Worm (Caenorhabditis elegans) whole organism, young adult: ENCODE measurements around the gene F48F5.8.
A peak's percentile ranks its signal among the peaks of the same experiment; 100 is the strongest.

Experiments
- D2030.7 ChIP-seq: fragments of 200-800 bp; sonication (Bioruptor generic); IDR thresholded peaks from 2 replicates; pipeline ENCODE4 v1.3.6; 2022; ENCODE audit warnings: missing genetic modification reagents, missing genetic modification characterization, missing compliant biosample characterization
- F10E7.11 ChIP-seq: sonication (generic microtip); optimal IDR thresholded peaks from 2 replicates; lab custom pipeline; 2017; ENCODE audit warnings: mild to moderate bottlenecking, missing genetic modification characterization, moderate library complexity, missing compliant biosample characterization
- F23B12.7 ChIP-seq: sonication (generic microtip); optimal IDR thresholded peaks from 2 replicates; lab custom pipeline; 2017; ENCODE audit warnings: missing genetic modification characterization, mild to moderate bottlenecking, missing compliant biosample characterization, antibody characterized with exemption, moderate library complexity; ENCODE audit not compliant: insufficient read depth
- F33H1.4 ChIP-seq: fragments of 200-800 bp; sonication (Bioruptor generic); IDR thresholded peaks from 2 replicates; pipeline ENCODE4 v1.3.6; 2022; ENCODE audit warnings: missing genetic modification reagents, missing genetic modification characterization, missing compliant biosample characterization
- F49E8.2 ChIP-seq: sonication (generic microtip); optimal IDR thresholded peaks from 3 replicates; lab custom pipeline; 2017; ENCODE audit warnings: missing genetic modification characterization, mild to moderate bottlenecking, missing compliant biosample characterization, antibody characterized with exemption, moderate library complexity; ENCODE audit not compliant: insufficient read depth
- F57C9.4 ChIP-seq: sonication (generic microtip); optimal IDR thresholded peaks from 2 replicates; lab custom pipeline; 2017; ENCODE audit warnings: mild to moderate bottlenecking, missing genetic modification characterization, missing compliant biosample characterization
- K11D2.4 ChIP-seq: fragments of 200-800 bp; sonication (Bioruptor generic); IDR thresholded peaks from 2 replicates; pipeline ENCODE4 v1.3.6; 2022; ENCODE audit warnings: missing genetic modification reagents, missing genetic modification characterization, missing compliant biosample characterization
- K12H6.12 ChIP-seq: fragments of 200-800 bp; sonication (Bioruptor generic); optimal IDR thresholded peaks from 2 replicates; lab custom pipeline; 2018; ENCODE audit warnings: mild to moderate bottlenecking, missing genetic modification characterization, missing compliant biosample characterization
- Y53G8AR.9 ChIP-seq: fragments of 200-800 bp; sonication (Bioruptor generic); conservative IDR thresholded peaks from 2 replicates; pipeline ENCODE4 v1.3.6; 2022; ENCODE audit warnings: missing genetic modification reagents, missing genetic modification characterization, missing compliant biosample characterization
- akir-1 ChIP-seq: fragments of 200-800 bp; sonication (Bioruptor generic); optimal IDR thresholded peaks from 2 replicates; lab custom pipeline; 2018; ENCODE audit warnings: mild to moderate bottlenecking, missing genetic modification characterization, moderate library complexity, missing compliant biosample characterization
- aptf-3 ChIP-seq: fragments of 200-800 bp; sonication (Bioruptor generic); IDR thresholded peaks from 2 replicates; pipeline ENCODE4 v1.3.6; 2022; ENCODE audit warnings: missing genetic modification characterization, missing compliant biosample characterization
- athp-1 ChIP-seq: sonication (generic microtip); optimal IDR thresholded peaks from 2 replicates; lab custom pipeline; 2017; ENCODE audit warnings: mild to moderate bottlenecking, missing genetic modification characterization, missing compliant biosample characterization
- attf-6 ChIP-seq: fragments of 200-800 bp; sonication (Bioruptor generic); IDR thresholded peaks from 2 replicates; pipeline ENCODE4 v1.3.6; 2022; ENCODE audit warnings: missing genetic modification reagents, missing genetic modification characterization, missing compliant biosample characterization
- bed-2 ChIP-seq: fragments of 200-800 bp; sonication (Bioruptor generic); IDR thresholded peaks from 2 replicates; pipeline ENCODE4 v1.3.6; 2022; ENCODE audit warnings: missing genetic modification reagents, missing genetic modification characterization, missing compliant biosample characterization
- ccch-3 ChIP-seq: fragments of 200-800 bp; sonication (Bioruptor generic); optimal IDR thresholded peaks from 2 replicates; lab custom pipeline; 2018; ENCODE audit warnings: mild to moderate bottlenecking, missing genetic modification characterization, missing compliant biosample characterization
- ceh-58 ChIP-seq: fragments of 200-800 bp; sonication (Bioruptor generic); IDR thresholded peaks from 2 replicates; pipeline ENCODE4 v1.3.6; 2022; ENCODE audit warnings: missing genetic modification characterization, missing compliant biosample characterization
- ceh-79 ChIP-seq: sonication (generic microtip); optimal IDR thresholded peaks from 2 replicates; lab custom pipeline; 2017; ENCODE audit warnings: mild to moderate bottlenecking, missing genetic modification characterization, missing compliant biosample characterization
- ceh-91 ChIP-seq: fragments of 200-800 bp; sonication (Bioruptor generic); IDR thresholded peaks from 2 replicates; pipeline ENCODE4 v1.3.6; 2022; ENCODE audit warnings: missing genetic modification reagents, missing genetic modification characterization, missing compliant biosample characterization
- dox-1 ChIP-seq: fragments of 200-800 bp; sonication (Bioruptor generic); IDR thresholded peaks from 2 replicates; pipeline ENCODE4 v1.3.6; 2022; ENCODE audit warnings: missing genetic modification reagents, missing genetic modification characterization, missing compliant biosample characterization
- dpff-1 ChIP-seq: sonication (generic microtip); optimal IDR thresholded peaks from 2 replicates; lab custom pipeline; 2017; ENCODE audit warnings: mild to moderate bottlenecking, missing genetic modification characterization, missing compliant biosample characterization
- dpl-1 ChIP-seq: fragments of 150-350 bp; optimal IDR thresholded peaks from 2 replicates; lab custom pipeline; 2014; ENCODE audit warnings: missing biosample characterization, missing genetic modification reagents, missing genetic modification characterization
- egrh-3 ChIP-seq: fragments of 200-800 bp; sonication (Bioruptor generic); IDR thresholded peaks from 2 replicates; pipeline ENCODE4 v1.3.6; 2022; ENCODE audit warnings: missing genetic modification reagents, missing genetic modification characterization, missing compliant biosample characterization
- gei-17 ChIP-seq: fragments of 200-800 bp; sonication (Bioruptor generic); optimal IDR thresholded peaks from 2 replicates; lab custom pipeline; 2018; ENCODE audit warnings: mild to moderate bottlenecking, missing genetic modification characterization, missing compliant biosample characterization
- hmg-1.2 ChIP-seq: fragments of 200-800 bp; sonication (Bioruptor generic); IDR thresholded peaks from 2 replicates; pipeline ENCODE4 v1.3.6; 2022; ENCODE audit warnings: missing genetic modification reagents, missing genetic modification characterization, missing compliant biosample characterization
- lag-1 ChIP-seq: fragments of 200-800 bp; sonication (Bioruptor generic); IDR thresholded peaks from 2 replicates; pipeline ENCODE4 v1.3.6; 2022; ENCODE audit warnings: missing genetic modification reagents, missing genetic modification characterization, missing compliant biosample characterization
- let-607 ChIP-seq, 2 experiments: fragments of 200-800 bp in 1 of 2; sonication (Bioruptor generic) in 1 of 2; sonication (generic microtip) in 1 of 2; optimal IDR thresholded peaks; 2 replicates each; lab custom pipeline; 2016 to 2018; ENCODE audit warnings: mild to moderate bottlenecking in 2 of 2, missing compliant biosample characterization in 2 of 2, missing genetic modification characterization in 2 of 2, moderate library complexity in 2 of 2, missing genotype in 1 of 2
- lin-26 ChIP-seq: fragments of 200-800 bp; sonication (Bioruptor generic); IDR thresholded peaks from 2 replicates; pipeline ENCODE4 v1.3.6; 2022; ENCODE audit warnings: missing genetic modification reagents, missing genetic modification characterization, missing compliant biosample characterization
- lin-40 ChIP-seq: sonication (generic microtip); optimal IDR thresholded peaks from 2 replicates; lab custom pipeline; 2016; ENCODE audit warnings: missing genetic modification characterization, mild to moderate bottlenecking, missing compliant biosample characterization, missing genotype, missing genetic modification reagents
- madf-10 ChIP-seq: sonication (generic microtip); optimal IDR thresholded peaks from 2 replicates; lab custom pipeline; 2016; ENCODE audit warnings: mild to moderate bottlenecking, missing genetic modification characterization, missing compliant biosample characterization
- mcd-1 ChIP-seq: fragments of 200-800 bp; sonication (Bioruptor generic); IDR thresholded peaks from 2 replicates; pipeline ENCODE4 v1.3.6; 2022; ENCODE audit warnings: missing genetic modification reagents, missing genetic modification characterization, missing compliant biosample characterization
- mxl-1 ChIP-seq: sonication (generic microtip); optimal IDR thresholded peaks from 2 replicates; lab custom pipeline; 2016; ENCODE audit warnings: missing genetic modification characterization, missing compliant biosample characterization
- nfyb-1 ChIP-seq: fragments of 200-800 bp; sonication (Bioruptor generic); IDR thresholded peaks from 2 replicates; pipeline ENCODE4 v1.3.6; 2022; ENCODE audit warnings: missing genetic modification reagents, missing genetic modification characterization, missing compliant biosample characterization
- rec-8 ChIP-seq, 2 experiments: sonication (generic microtip); optimal IDR thresholded peaks; 2 replicates each; lab custom pipeline; 2016; ENCODE audit warnings: mild to moderate bottlenecking in 2 of 2, missing genetic modification characterization in 2 of 2, missing genetic modification reagents in 2 of 2, missing genotype in 2 of 2, missing biosample characterization in 1 of 2, missing compliant biosample characterization in 1 of 2, moderate library complexity in 1 of 2
- sptf-2 ChIP-seq: fragments of 200-800 bp; sonication (Bioruptor generic); optimal IDR thresholded peaks from 2 replicates; lab custom pipeline; 2018; ENCODE audit warnings: mild to moderate bottlenecking, missing genetic modification characterization, missing compliant biosample characterization
- tlf-1 ChIP-seq: fragments of 200-800 bp; sonication (Bioruptor generic); optimal IDR thresholded peaks from 2 replicates; lab custom pipeline; 2018; ENCODE audit warnings: mild to moderate bottlenecking, missing genetic modification characterization, missing compliant biosample characterization
- zfh-2 ChIP-seq: fragments of 200-800 bp; sonication (Bioruptor generic); conservative IDR thresholded peaks from 2 replicates; pipeline ENCODE4 v1.3.6; 2022; ENCODE audit warnings: missing genetic modification reagents, missing genetic modification characterization, missing compliant biosample characterization
- ztf-18 ChIP-seq: sonication (generic microtip); optimal IDR thresholded peaks from 2 replicates; lab custom pipeline; 2016; ENCODE audit warnings: missing genotype, mild to moderate bottlenecking, missing genetic modification characterization, missing compliant biosample characterization
- ztf-25 ChIP-seq: fragments of 200-800 bp; sonication (Bioruptor generic); IDR thresholded peaks from 2 replicates; pipeline ENCODE4 v1.3.6; 2022; ENCODE audit warnings: missing genetic modification reagents, missing genetic modification characterization, missing compliant biosample characterization
- ztf-26 ChIP-seq: sonication (generic microtip); optimal IDR thresholded peaks from 2 replicates; lab custom pipeline; 2017; ENCODE audit warnings: missing genetic modification characterization, missing compliant biosample characterization
- ztf-3 ChIP-seq: fragments of 200-800 bp; sonication (Bioruptor generic); optimal IDR thresholded peaks from 2 replicates; lab custom pipeline; 2018; ENCODE audit warnings: mild to moderate bottlenecking, missing genetic modification characterization, missing compliant biosample characterization

The F48F5.8 gene

ce11 chrV:20383065-20383609, 42.0 kb upstream of the F48F5.8 start, which contains the start of gene K02E2.11:
K02E2.11 (plus strand) TSS chrV:20383315.
- TF ChIP-seq egrh-3 (GFP tag; lab: Robert Waterston, UW) (no peak), F33H1.4 (GFP tag; lab: Robert Waterston, UW) (no peak), ceh-91 (GFP tag; lab: Robert Waterston, UW) (no peak), zfh-2 (GFP tag; lab: Robert Waterston, UW) (no peak), Y53G8AR.9 (no peak), tlf-1 (GFP tag; lab: Kevin White, UChicago) (no peak), K11D2.4 (no peak), K12H6.12 (peak; percentile 40), gei-17 (GFP tag; lab: Kevin White, UChicago) (no peak), ztf-18 (tag; lab: Kevin White, UChicago) (no peak), mcd-1 (no peak), F23B12.7 (tag; lab: Kevin White, UChicago) (no peak), akir-1 (GFP tag; lab: Kevin White, UChicago) (no peak), lag-1 (GFP tag; lab: Robert Waterston, UW) (no peak), sptf-2 (GFP tag; lab: Kevin White, UChicago) (no peak), dpff-1 (tag; lab: Kevin White, UChicago) (no peak), bed-2 (GFP tag; lab: Robert Waterston, UW) (no peak), lin-40 (peak; percentile 19), F57C9.4 (tag; lab: Kevin White, UChicago) (no peak), ceh-58 (GFP tag; lab: Robert Waterston, UW) (no peak), rec-8 (tag; optimal IDR thresholded peaks at IDR 0.05; lab: Kevin White, UChicago) (no peak), ceh-79 (tag; lab: Kevin White, UChicago) (no peak), hmg-1.2 (peak; percentile 87; the same call in 1 of the 2 replicates), F10E7.11 (tag; lab: Kevin White, UChicago) (no peak), let-607 (tag; optimal IDR thresholded peaks at IDR 0.05; lab: Kevin White, UChicago) (peak in 1 of 2 experiments; percentile 63), ztf-25 (GFP tag; lab: Robert Waterston, UW) (no peak), athp-1 (tag; lab: Kevin White, UChicago) (no peak), D2030.7 (GFP tag; lab: Robert Waterston, UW) (no peak), aptf-3 (GFP tag; lab: Robert Waterston, UW) (no peak), ztf-3 (GFP tag; lab: Kevin White, UChicago) (no peak), mxl-1 (tag; lab: Kevin White, UChicago) (no peak), ccch-3 (GFP tag; lab: Kevin White, UChicago) (no peak), nfyb-1 (no peak), dpl-1 (GFP tag; lab: Kevin White, UChicago) (no peak), madf-10 (tag; lab: Kevin White, UChicago) (no peak)

ce11 chrV:20386942-20387341, 38.2 kb upstream of the F48F5.8 start, which contains the start of gene K02E2.7:
K02E2.7 (minus strand) TSS chrV:20387042.
- TF ChIP-seq attf-6 (GFP tag; lab: Robert Waterston, UW) (no peak), dox-1 (GFP tag; lab: Robert Waterston, UW) (no peak), tlf-1 (GFP tag; lab: Kevin White, UChicago) (no peak), F49E8.2 (tag; lab: Kevin White, UChicago) (no peak), F23B12.7 (tag; lab: Kevin White, UChicago) (no peak), lin-26 (GFP tag; lab: Robert Waterston, UW) (no peak), D2030.7 (GFP tag; lab: Robert Waterston, UW) (no peak), ceh-91 (GFP tag; lab: Robert Waterston, UW) (no peak), ztf-26 (tag; lab: Kevin White, UChicago) (no peak)
